Fruit fly (Drosophila melanogaster) whole organism, pupa: ENCODE measurements around the gene CG46460.

Experiments used
- CG10348 ChIP-seq: fragments of 200-800 bp; sonication (Bioruptor generic); IDR thresholded peaks from 2 replicates; pipeline ENCODE4 v1.3.6; 2022; ENCODE audit warnings: missing biosample characterization, missing genetic modification characterization
- CG13204 ChIP-seq: fragments of 200-800 bp; sonication (Bioruptor generic); optimal IDR thresholded peaks from 2 replicates; lab custom pipeline; 2018; ENCODE audit warnings: missing biosample characterization, mild to moderate bottlenecking, missing genetic modification characterization, moderate library complexity
- CG14655 ChIP-seq: fragments of 200-800 bp; sonication (Bioruptor generic); optimal IDR thresholded peaks from 3 replicates; lab custom pipeline; 2017; ENCODE audit warnings: mild to moderate bottlenecking, missing biosample characterization, missing genetic modification reagents, missing genetic modification characterization
- CG17806 ChIP-seq: fragments of 200-800 bp; sonication (Bioruptor generic); optimal IDR thresholded peaks from 2 replicates; lab custom pipeline; 2018; ENCODE audit warnings: missing biosample characterization, mild to moderate bottlenecking, missing genetic modification characterization, moderate library complexity
- CG8159 ChIP-seq: fragments of 200-800 bp; sonication (Bioruptor generic); optimal IDR thresholded peaks from 3 replicates; lab custom pipeline; 2018; ENCODE audit warnings: missing biosample characterization, mild to moderate bottlenecking, missing genetic modification characterization, moderate library complexity
- CG8301 ChIP-seq: fragments of 200-800 bp; sonication (Bioruptor generic); optimal IDR thresholded peaks from 2 replicates; lab custom pipeline; 2018; ENCODE audit warnings: missing biosample characterization, mild to moderate bottlenecking, missing genetic modification characterization
- EcR ChIP-seq: fragments of 200-800 bp; sonication (Bioruptor generic); optimal IDR thresholded peaks from 3 replicates; lab custom pipeline; 2019; ENCODE audit warnings: missing biosample characterization, missing genetic modification characterization, mild to moderate bottlenecking, moderate library complexity, missing genetic modification reagents
- Pif1B ChIP-seq: fragments of 200-800 bp; sonication (Bioruptor generic); optimal IDR thresholded peaks from 3 replicates; lab custom pipeline; 2016; ENCODE audit warnings: missing biosample characterization, missing genetic modification characterization
- gl ChIP-seq: fragments of 200-800 bp; sonication (Bioruptor generic); optimal IDR thresholded peaks from 2 replicates; lab custom pipeline; 2018; ENCODE audit warnings: missing biosample characterization, mild to moderate bottlenecking, missing genetic modification characterization
- rn ChIP-seq: fragments of 200-800 bp; sonication (Bioruptor generic); IDR thresholded peaks from 2 replicates; pipeline ENCODE4 v1.3.6; 2022; ENCODE audit warnings: missing biosample characterization, missing genetic modification characterization

- TF ChIP-seq rn (GFP tag; lab: Robert Waterston, UW) (no peak), CG13204 (GFP tag; lab: Kevin White, UChicago) (no peak), Pif1B (GFP tag; lab: Kevin White, UChicago) (no peak), CG8159 (tag; lab: Kevin White, UChicago) (no peak), CG10348 (GFP tag; lab: Robert Waterston, UW) (no peak), CG8301 (no peak), CG17806 (tag; lab: Kevin White, UChicago) (peak; percentile 30), gl (tag; lab: Kevin White, UChicago) (no peak), CG14655 (GFP tag; lab: Kevin White, UChicago) (no peak), EcR (GFP tag; lab: Kevin White, UChicago) (peak; percentile 70)
Observed at dm6 chr3L:4252862-4253610, 25.9 kb upstream of the CG46460 start.
